Worm (Caenorhabditis elegans): ENCODE results near the gene F43D2.6.

F43D2.6 gene

ce11 chrV:14631588-14631987 lies 3.4 kb downstream of the F43D2.6 start, which contains the start of gene F43D2.3:
Gene F43D2.3 (plus strand): TSS chrV:14631888.
- TF ChIP-seq fkh-10 (GFP tag; optimal IDR thresholded peaks at IDR 0.05) (no peak), K02D7.2 (tag; optimal IDR thresholded peaks at IDR 0.05) (no peak), ceh-9 (tag; optimal IDR thresholded peaks at IDR 0.05) (no peak), ceh-24 (tag; optimal IDR thresholded peaks at IDR 0.05) (no peak), tbx-7 (tag; optimal IDR thresholded peaks at IDR 0.05) (no peak), F13H6.1 (tag; optimal IDR thresholded peaks at IDR 0.05) (no peak), ttx-3 (tag; optimal IDR thresholded peaks at IDR 0.05) (no peak), ets-4 (tag; optimal IDR thresholded peaks at IDR 0.05) (no peak), ceh-19 (GFP tag; optimal IDR thresholded peaks at IDR 0.05) (no peak), gmeb-2 (tag; optimal IDR thresholded peaks at IDR 0.05) (no peak), nhr-232 (tag; optimal IDR thresholded peaks at IDR 0.05) (no peak), ama-1 (optimal IDR thresholded peaks at IDR 0.05) (no peak), zip-5 (tag; optimal IDR thresholded peaks at IDR 0.05) (no peak), tbx-2 (tag; optimal IDR thresholded peaks at IDR 0.05) (no peak)

ce11 chrV:14625662-14626061 lies 9.3 kb downstream of the F43D2.6 start:
- TF ChIP-seq rnt-1 (tag; optimal IDR thresholded peaks at IDR 0.05), result peak; percentile 34
- no peak for TF ChIP-seq sox-4 (tag; optimal IDR thresholded peaks at IDR 0.05)
- peak; percentile 85 for TF ChIP-seq unc-55 (GFP tag; optimal IDR thresholded peaks at IDR 0.05)
- TF ChIP-seq C08G9.2 (tag; optimal IDR thresholded peaks at IDR 0.05), result no peak
- no peak for TF ChIP-seq lin-11 (tag; optimal IDR thresholded peaks at IDR 0.05)
- peak; percentile 16 for TF ChIP-seq ceh-18 (tag; optimal IDR thresholded peaks at IDR 0.05)

ce11 chrV:14620835-14621234 lies 14.1 kb downstream of the F43D2.6 start, which contains the start of gene hot-1:
Gene hot-1 (plus strand): TSS chrV:14621135.
- TF ChIP-seq ceh-19 (GFP tag; optimal IDR thresholded peaks at IDR 0.05), result no peak
- no peak for TF ChIP-seq nhr-11 (tag; optimal IDR thresholded peaks at IDR 0.05)
- no peak for TF ChIP-seq madf-2 (tag; optimal IDR thresholded peaks at IDR 0.05)
- TF ChIP-seq C08G9.2 (tag; optimal IDR thresholded peaks at IDR 0.05), result no peak
- no peak for TF ChIP-seq ceh-31 (tag; optimal IDR thresholded peaks at IDR 0.05)

ce11 chrV:14620311-14620710 lies 14.7 kb downstream of the F43D2.6 start:
- no peak for TF ChIP-seq npax-4 (tag; optimal IDR thresholded peaks at IDR 0.05)
- TF ChIP-seq ceh-24 (tag; optimal IDR thresholded peaks at IDR 0.05), result no peak
- no peak for TF ChIP-seq sox-4 (tag; optimal IDR thresholded peaks at IDR 0.05)
- peak; percentile 74 for TF ChIP-seq unc-42 (tag; optimal IDR thresholded peaks at IDR 0.05)

ce11 chrV:14617711-14618110 lies 17.3 kb downstream of the F43D2.6 start:
- no peak for TF ChIP-seq hlh-30 (tag; optimal IDR thresholded peaks at IDR 0.05; ENCODE audit: insufficient read depth)
- TF ChIP-seq pqm-1 (tag; optimal IDR thresholded peaks at IDR 0.05), result no peak
- no peak for TF ChIP-seq dmd-4 (tag; optimal IDR thresholded peaks at IDR 0.05; ENCODE audit: borderline replicate concordance)
- no peak for TF ChIP-seq C08G9.2 (tag; optimal IDR thresholded peaks at IDR 0.05)
- TF ChIP-seq unc-42 (tag; optimal IDR thresholded peaks at IDR 0.05), result peak; percentile 87
- no peak for TF ChIP-seq sox-4 (tag; optimal IDR thresholded peaks at IDR 0.05)
- no peak for TF ChIP-seq elt-4 (tag; optimal IDR thresholded peaks at IDR 0.05)
- TF ChIP-seq ceh-22 (tag; optimal IDR thresholded peaks at IDR 0.05), result no peak
- no peak for TF ChIP-seq nfya-1 (tag; optimal IDR thresholded peaks at IDR 0.05)
- no peak for TF ChIP-seq ceh-48 (tag; optimal IDR thresholded peaks at IDR 0.05)
- TF ChIP-seq ceh-31 (tag; optimal IDR thresholded peaks at IDR 0.05), result peak; percentile 86
- no peak for TF ChIP-seq pax-1 (tag; optimal IDR thresholded peaks at IDR 0.05)
- no peak for TF ChIP-seq pat-9 (tag; optimal IDR thresholded peaks at IDR 0.05)

- TF ChIP-seq ceh-9 (tag; optimal IDR thresholded peaks at IDR 0.05) (no peak), dmd-4 (tag; optimal IDR thresholded peaks at IDR 0.05; ENCODE audit: borderline replicate concordance) (no peak), che-1 (tag; optimal IDR thresholded peaks at IDR 0.05) (no peak), ttx-3 (tag; optimal IDR thresholded peaks at IDR 0.05) (no peak), ceh-30 (tag; optimal IDR thresholded peaks at IDR 0.05) (no peak), tbx-2 (tag; optimal IDR thresholded peaks at IDR 0.05) (no peak), ets-4 (tag; optimal IDR thresholded peaks at IDR 0.05) (no peak), elt-4 (tag; optimal IDR thresholded peaks at IDR 0.05) (no peak), F13H6.1 (tag; optimal IDR thresholded peaks at IDR 0.05) (no peak), nhr-11 (tag; optimal IDR thresholded peaks at IDR 0.05) (no peak), npax-4 (tag; optimal IDR thresholded peaks at IDR 0.05) (no peak), hlh-8 (tag; optimal IDR thresholded peaks at IDR 0.05) (no peak), unc-86 (tag; optimal IDR thresholded peaks at IDR 0.05) (no peak), ceh-22 (tag; optimal IDR thresholded peaks at IDR 0.05) (no peak), unc-55 (GFP tag; optimal IDR thresholded peaks at IDR 0.05) (no peak), tbx-7 (tag; optimal IDR thresholded peaks at IDR 0.05) (no peak)
Observed at ce11 chrV:14615671-14616070, 19.3 kb downstream of the F43D2.6 start.

All from whole organism, late embryonic.